Fruit fly (Drosophila melanogaster): Measurements from ENCODE around the gene htt.

The htt gene

dm6 chr3R:28681834-28682464 lies 14.1 kb upstream of the htt start:
- no peak for TF ChIP-seq h (GFP tag; optimal IDR thresholded peaks at IDR 0.05)
- no peak for TF ChIP-seq GATAd (GFP tag; optimal IDR thresholded peaks at IDR 0.05)
- TF ChIP-seq Dif (GFP tag; optimal IDR thresholded peaks at IDR 0.05; ENCODE audit: partially characterized antibody): peak; percentile 19
- TF ChIP-seq Dfd (GFP tag; optimal IDR thresholded peaks at IDR 0.05): no peak
- TF ChIP-seq ey (GFP tag; optimal IDR thresholded peaks at IDR 0.05): no peak
- TF ChIP-seq jim (GFP tag; optimal IDR thresholded peaks at IDR 0.05): no peak
- no peak for TF ChIP-seq Vsx2 (GFP tag; optimal IDR thresholded peaks at IDR 0.05; ENCODE audit: partially characterized antibody)
- TF ChIP-seq Rel (GFP tag; optimal IDR thresholded peaks at IDR 0.05): no peak
- TF ChIP-seq Rel (tag; optimal IDR thresholded peaks at IDR 0.05): peak; percentile 97
- TF ChIP-seq fru (GFP tag; optimal IDR thresholded peaks at IDR 0.05): peak; percentile 23
- no peak for TF ChIP-seq brk (GFP tag; optimal IDR thresholded peaks at IDR 0.05)
- no peak for TF ChIP-seq foxo (GFP tag; optimal IDR thresholded peaks at IDR 0.05)
- TF ChIP-seq Hr78 (GFP tag; optimal IDR thresholded peaks at IDR 0.05): no peak

DNA sequence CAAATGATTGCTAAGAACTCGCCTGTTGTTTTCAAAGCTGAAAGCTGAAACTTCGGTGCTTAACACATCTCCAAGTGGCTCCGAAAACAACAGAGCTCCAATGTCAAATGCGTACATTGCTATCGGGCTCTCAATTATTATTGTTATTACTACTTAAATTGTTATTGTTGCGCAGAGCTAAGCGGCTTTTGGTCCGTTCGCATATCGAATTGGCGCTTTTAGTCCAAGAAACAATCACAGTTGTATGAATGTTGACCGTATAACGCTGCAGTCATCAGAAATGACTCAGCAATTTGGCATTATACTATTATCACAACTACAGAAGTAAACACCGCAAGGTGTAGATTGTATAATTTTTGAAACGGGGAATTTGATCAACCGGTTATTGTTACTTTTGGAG lies 10.5 kb upstream of the htt start:
- no peak for TF ChIP-seq sage (GFP tag; optimal IDR thresholded peaks at IDR 0.05)
- no peak for TF ChIP-seq Mio (GFP tag; optimal IDR thresholded peaks at IDR 0.05)
- no peak for TF ChIP-seq brk (GFP tag; optimal IDR thresholded peaks at IDR 0.05)
- no peak for TF ChIP-seq Myc (optimal IDR thresholded peaks at IDR 0.05)
- TF ChIP-seq Hr83 (GFP tag; optimal IDR thresholded peaks at IDR 0.05; ENCODE audit: poor library complexity, severe bottlenecking): no peak
- TF ChIP-seq ey (GFP tag; optimal IDR thresholded peaks at IDR 0.05): no peak

DNA sequence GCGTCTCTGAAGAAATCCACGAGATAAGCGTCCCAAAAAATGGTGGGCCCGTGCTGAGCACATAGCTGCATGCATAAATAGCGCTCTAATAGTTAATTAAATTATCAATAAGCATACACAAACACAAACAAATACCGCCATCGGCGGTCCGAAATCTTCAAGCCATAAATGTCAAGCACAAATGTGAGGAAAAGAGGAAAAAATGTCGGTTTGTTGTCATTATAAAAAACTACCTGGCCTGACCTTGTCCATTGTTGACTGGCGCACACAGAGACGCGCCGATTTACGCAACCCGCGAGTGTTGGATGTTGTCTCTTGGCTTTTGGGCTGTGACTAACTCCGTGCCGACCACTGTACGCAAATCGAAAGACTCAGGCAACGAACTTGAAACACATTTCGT lies 8.1 kb upstream of the htt start:
- TF ChIP-seq h (GFP tag; optimal IDR thresholded peaks at IDR 0.05): no peak
- no peak for TF ChIP-seq HLH106 (tag; optimal IDR thresholded peaks at IDR 0.05)
- TF ChIP-seq Vsx2 (GFP tag; optimal IDR thresholded peaks at IDR 0.05; ENCODE audit: partially characterized antibody): no peak
- TF ChIP-seq sage (GFP tag; optimal IDR thresholded peaks at IDR 0.05): no peak
- TF ChIP-seq fru (GFP tag; optimal IDR thresholded peaks at IDR 0.05): no peak
- no peak for TF ChIP-seq Hnf4 (GFP tag; optimal IDR thresholded peaks at IDR 0.05)
- TF ChIP-seq Abd-B (GFP tag; optimal IDR thresholded peaks at IDR 0.05): no peak
- TF ChIP-seq OdsH (GFP tag; optimal IDR thresholded peaks at IDR 0.05): no peak
- no peak for TF ChIP-seq Hr83 (GFP tag; optimal IDR thresholded peaks at IDR 0.05; ENCODE audit: poor library complexity, severe bottlenecking)
- no peak for TF ChIP-seq rgr (GFP tag; optimal IDR thresholded peaks at IDR 0.05)
- no peak for TF ChIP-seq CrebA (GFP tag; optimal IDR thresholded peaks at IDR 0.05; ENCODE audit: borderline replicate concordance)
- TF ChIP-seq Dfd (GFP tag; optimal IDR thresholded peaks at IDR 0.05): no peak
- no peak for TF ChIP-seq dsf (GFP tag; optimal IDR thresholded peaks at IDR 0.05; ENCODE audit: borderline replicate concordance)
- no peak for TF ChIP-seq usp (GFP tag; optimal IDR thresholded peaks at IDR 0.05)
- TF ChIP-seq lola (GFP tag; optimal IDR thresholded peaks at IDR 0.05): no peak
- no peak for TF ChIP-seq Dif (GFP tag; optimal IDR thresholded peaks at IDR 0.05; ENCODE audit: partially characterized antibody)
- TF ChIP-seq ey (GFP tag; optimal IDR thresholded peaks at IDR 0.05): no peak
- no peak for TF ChIP-seq Hr78 (GFP tag; optimal IDR thresholded peaks at IDR 0.05)

dm6 chr3R:28744682-28745081 lies 48.6 kb downstream of the htt start, which contains the start of gene AstA-R2:
Gene AstA-R2 (minus strand): TSS chr3R:28744782.
- TF ChIP-seq sage (GFP tag; optimal IDR thresholded peaks at IDR 0.05) (no peak), foxo (GFP tag; optimal IDR thresholded peaks at IDR 0.05) (no peak), woc (GFP tag; optimal IDR thresholded peaks at IDR 0.05) (no peak), Myc (optimal IDR thresholded peaks at IDR 0.05) (no peak), Hr78 (GFP tag; optimal IDR thresholded peaks at IDR 0.05) (no peak), rgr (GFP tag; optimal IDR thresholded peaks at IDR 0.05) (no peak), CG9705 (GFP tag; optimal IDR thresholded peaks at IDR 0.05) (no peak), GATAd (GFP tag; optimal IDR thresholded peaks at IDR 0.05) (no peak), sv (GFP tag; optimal IDR thresholded peaks at IDR 0.05) (no peak), Abd-B (GFP tag; optimal IDR thresholded peaks at IDR 0.05) (no peak), N (GFP tag; optimal IDR thresholded peaks at IDR 0.05) (no peak), dmrt93B (GFP tag; optimal IDR thresholded peaks at IDR 0.05) (no peak), h (GFP tag; optimal IDR thresholded peaks at IDR 0.05) (no peak), Mio (GFP tag; optimal IDR thresholded peaks at IDR 0.05) (no peak), usp (GFP tag; optimal IDR thresholded peaks at IDR 0.05) (no peak), HLH106 (tag; optimal IDR thresholded peaks at IDR 0.05) (no peak), dsf (GFP tag; optimal IDR thresholded peaks at IDR 0.05; ENCODE audit: borderline replicate concordance) (no peak), lola (GFP tag; optimal IDR thresholded peaks at IDR 0.05) (no peak)

Data from whole organism, wandering third instar larva.